Worm (Caenorhabditis elegans) whole organism, L4 larva: ENCODE results near the gene C18F10.2.

ENCODE experiments used
- F37D6.2 ChIP-seq: sonication (generic microtip); optimal IDR thresholded peaks from 2 replicates; lab custom pipeline; 2016; ENCODE audit warnings: mild to moderate bottlenecking, missing genetic modification characterization, missing compliant biosample characterization
- F49E8.2 ChIP-seq: sonication (generic microtip); optimal IDR thresholded peaks from 2 replicates; lab custom pipeline; 2016; ENCODE audit warnings: missing compliant biosample characterization, mild to moderate bottlenecking, missing genetic modification characterization, borderline replicate concordance
- R02D3.7 ChIP-seq: fragments of 150-350 bp; sonication (generic microtip); optimal IDR thresholded peaks from 3 replicates; lab custom pipeline; 2014; ENCODE audit warnings: missing biosample characterization, missing genetic modification characterization
- T26A8.4 ChIP-seq: fragments of 200-800 bp; sonication (Bioruptor generic); IDR thresholded peaks from 2 replicates; pipeline ENCODE4 v1.3.6; 2022; ENCODE audit warnings: missing genetic modification characterization, missing compliant biosample characterization
- Y105C5A.15 ChIP-seq: fragments of 200-800 bp; sonication (Bioruptor generic); IDR thresholded peaks from 2 replicates; pipeline ENCODE4 v1.3.6; 2022; ENCODE audit warnings: missing genetic modification characterization, missing compliant biosample characterization
- Y48G9A.11 ChIP-seq: fragments of 200-800 bp; sonication (Bioruptor generic); IDR thresholded peaks from 2 replicates; pipeline ENCODE4 v1.3.6; 2022; ENCODE audit warnings: missing genetic modification reagents, missing genetic modification characterization, missing compliant biosample characterization
- Y75B8A.6 ChIP-seq: fragments of 200-800 bp; sonication (Bioruptor generic); IDR thresholded peaks from 2 replicates; pipeline ENCODE4 v1.3.6; 2022; ENCODE audit warnings: missing genetic modification reagents, missing genetic modification characterization, missing compliant biosample characterization
- ZK546.5 ChIP-seq, 2 experiments: sonication (generic microtip); optimal IDR thresholded peaks; 2 replicates each; lab custom pipeline; 2017; ENCODE audit warnings: missing biosample characterization in 2 of 2, missing genetic modification characterization in 2 of 2
- aly-2 ChIP-seq: sonication (generic microtip); optimal IDR thresholded peaks from 2 replicates; lab custom pipeline; 2018; ENCODE audit warnings: missing biosample characterization, missing genetic modification characterization
- ama-1 ChIP-seq: fragments of 150-350 bp; optimal IDR thresholded peaks from 2 replicates; lab custom pipeline; 2014; ENCODE audit warnings: inconsistent platforms, mixed read lengths
- arid-1 ChIP-seq: fragments of 200-800 bp; sonication (Bioruptor generic); conservative IDR thresholded peaks from 2 replicates; pipeline ENCODE4 v1.3.6; 2022; ENCODE audit warnings: missing genetic modification reagents, missing genetic modification characterization, missing compliant biosample characterization
- attf-4 ChIP-seq: sonication (generic microtip); optimal IDR thresholded peaks from 3 replicates; lab custom pipeline; 2017; ENCODE audit warnings: missing biosample characterization, missing genetic modification characterization
- ceh-44 ChIP-seq: fragments of 200-800 bp; sonication (Bioruptor generic); IDR thresholded peaks from 2 replicates; pipeline ENCODE4 v1.3.6; 2022; ENCODE audit warnings: missing genetic modification reagents, missing genetic modification characterization, missing compliant biosample characterization
- daf-12 ChIP-seq: fragments of 150-350 bp; optimal IDR thresholded peaks from 2 replicates; lab custom pipeline; 2014; ENCODE audit warnings: missing biosample characterization, missing genetic modification reagents, missing genetic modification characterization
- dmd-8 ChIP-seq: fragments of 200-800 bp; sonication (Bioruptor generic); IDR thresholded peaks from 2 replicates; pipeline ENCODE4 v1.3.6; 2022; ENCODE audit warnings: missing genetic modification characterization, missing compliant biosample characterization
- dmd-9 ChIP-seq: fragments of 200-800 bp; sonication (Bioruptor generic); IDR thresholded peaks from 2 replicates; pipeline ENCODE4 v1.3.6; 2022; ENCODE audit warnings: missing genetic modification reagents, missing genetic modification characterization, missing compliant biosample characterization
- dpl-1 ChIP-seq: fragments of 150-350 bp; optimal IDR thresholded peaks from 2 replicates; lab custom pipeline; 2014; ENCODE audit warnings: missing biosample characterization, missing genetic modification reagents, missing genetic modification characterization
- duxl-1 ChIP-seq: sonication (generic microtip); optimal IDR thresholded peaks from 2 replicates; lab custom pipeline; 2016; ENCODE audit warnings: mild to moderate bottlenecking, missing genetic modification characterization, moderate library complexity, missing compliant biosample characterization; ENCODE audit not compliant: poor library complexity
- dve-1 ChIP-seq: sonication (generic microtip); optimal IDR thresholded peaks from 2 replicates; lab custom pipeline; 2017; ENCODE audit warnings: antibody characterized with exemption, mild to moderate bottlenecking, missing genetic modification characterization, missing compliant biosample characterization; ENCODE audit not compliant: insufficient read depth
- egl-27 ChIP-seq: sonication (generic microtip); optimal IDR thresholded peaks from 3 replicates; lab custom pipeline; 2017; ENCODE audit warnings: missing biosample characterization, missing genetic modification reagents, missing genetic modification characterization
- egl-43 ChIP-seq: fragments of 200-800 bp; sonication (Bioruptor generic); IDR thresholded peaks from 2 replicates; pipeline ENCODE4 v1.3.6; 2022; ENCODE audit warnings: missing genetic modification reagents, missing genetic modification characterization, missing compliant biosample characterization
- gei-8 ChIP-seq: fragments of 200-800 bp; sonication (Bioruptor generic); optimal IDR thresholded peaks from 2 replicates; lab custom pipeline; 2018; ENCODE audit warnings: mild to moderate bottlenecking, missing genetic modification characterization, missing compliant biosample characterization
- hlh-11 ChIP-seq: fragments of 200-800 bp; sonication (Bioruptor generic); optimal IDR thresholded peaks from 2 replicates; lab custom pipeline; 2018; ENCODE audit warnings: mild to moderate bottlenecking, missing genetic modification characterization, missing compliant biosample characterization
- hlh-30 ChIP-seq: sonication (generic microtip); optimal IDR thresholded peaks from 2 replicates; lab custom pipeline; 2017; ENCODE audit warnings: antibody characterized with exemption, mild to moderate bottlenecking, missing genetic modification characterization, missing compliant biosample characterization; ENCODE audit not compliant: insufficient read depth
- jun-1 ChIP-seq: fragments of 150-350 bp; optimal IDR thresholded peaks from 2 replicates; lab custom pipeline; 2014; ENCODE audit warnings: missing biosample characterization, missing genetic modification reagents, missing genetic modification characterization
- lim-7 ChIP-seq: fragments of 200-800 bp; sonication (Bioruptor generic); IDR thresholded peaks from 2 replicates; pipeline ENCODE4 v1.3.6; 2022; ENCODE audit warnings: missing genetic modification characterization, missing compliant biosample characterization
- lin-1 ChIP-seq: fragments of 200-800 bp; sonication (Bioruptor generic); IDR thresholded peaks from 2 replicates; pipeline ENCODE4 v1.3.6; 2022; ENCODE audit warnings: missing genetic modification reagents, missing genetic modification characterization, missing compliant biosample characterization
- lin-15B ChIP-seq: fragments of 150-350 bp; sonication (generic microtip); optimal IDR thresholded peaks from 3 replicates; lab custom pipeline; 2014; ENCODE audit warnings: missing biosample characterization, missing genetic modification characterization
- lin-29 ChIP-seq: fragments of 200-800 bp; sonication (Bioruptor generic); IDR thresholded peaks from 2 replicates; pipeline ENCODE4 v1.3.6; 2022; ENCODE audit warnings: missing genetic modification reagents, missing genetic modification characterization, missing compliant biosample characterization
- mdl-1 ChIP-seq, 2 experiments: fragments of 150-350 bp in 1 of 2; sonication (generic microtip) in 1 of 2; optimal IDR thresholded peaks; 2 replicates each; lab custom pipeline; 2014 to 2017; ENCODE audit warnings: missing biosample characterization in 2 of 2, missing genetic modification characterization in 2 of 2
- mdt-29 ChIP-seq: fragments of 200-800 bp; sonication (Bioruptor generic); IDR thresholded peaks from 2 replicates; pipeline ENCODE4 v1.3.6; 2022; ENCODE audit warnings: missing genetic modification reagents, missing genetic modification characterization, missing compliant biosample characterization
- mep-1 ChIP-seq: fragments of 150-350 bp; sonication (generic microtip); optimal IDR thresholded peaks from 3 replicates; lab custom pipeline; 2014; ENCODE audit warnings: missing biosample characterization, missing genetic modification characterization
- mxl-2 ChIP-seq: fragments of 200-800 bp; sonication (Bioruptor generic); conservative IDR thresholded peaks from 2 replicates; pipeline ENCODE4 v1.3.6; 2022; ENCODE audit warnings: missing genetic modification reagents, missing genetic modification characterization, missing compliant biosample characterization
- nhr-10 ChIP-seq: fragments of 150-350 bp; optimal IDR thresholded peaks from 2 replicates; lab custom pipeline; 2014; ENCODE audit warnings: missing biosample characterization, missing genetic modification characterization
- nhr-102 ChIP-seq: sonication (generic microtip); optimal IDR thresholded peaks from 2 replicates; lab custom pipeline; 2016; ENCODE audit warnings: mild to moderate bottlenecking, missing genetic modification characterization, moderate library complexity, missing compliant biosample characterization
- nhr-28 ChIP-seq: fragments of 150-350 bp; optimal IDR thresholded peaks from 2 replicates; lab custom pipeline; 2014; ENCODE audit warnings: missing biosample characterization, missing genetic modification characterization
- nhr-77 ChIP-seq: fragments of 150-350 bp; optimal IDR thresholded peaks from 2 replicates; lab custom pipeline; 2014; ENCODE audit warnings: missing biosample characterization, missing genetic modification characterization
- php-3 ChIP-seq: fragments of 200-800 bp; sonication (Bioruptor generic); IDR thresholded peaks from 2 replicates; pipeline ENCODE4 v1.3.6; 2022; ENCODE audit warnings: missing genetic modification reagents, missing genetic modification characterization, missing compliant biosample characterization
- rbr-2 ChIP-seq: sonication (generic microtip); optimal IDR thresholded peaks from 2 replicates; lab custom pipeline; 2016; ENCODE audit warnings: missing genotype, missing genetic modification characterization, missing compliant biosample characterization
- set-16 ChIP-seq: fragments of 200-800 bp; sonication (Bioruptor generic); IDR thresholded peaks from 2 replicates; pipeline ENCODE4 v1.3.6; 2022; ENCODE audit warnings: missing genetic modification reagents, missing genetic modification characterization, missing compliant biosample characterization
- skn-1 ChIP-seq: fragments of 150-350 bp; optimal IDR thresholded peaks from 2 replicates; lab custom pipeline; 2014; ENCODE audit warnings: missing biosample characterization, missing genetic modification characterization
- snpc-1.2 ChIP-seq: fragments of 200-800 bp; sonication (Bioruptor generic); IDR thresholded peaks from 2 replicates; pipeline ENCODE4 v1.3.6; 2022; ENCODE audit warnings: missing genetic modification reagents, missing genetic modification characterization, missing compliant biosample characterization
- snpc-4 ChIP-seq: fragments of 150-350 bp; optimal IDR thresholded peaks from 2 replicates; lab custom pipeline; 2014; ENCODE audit warnings: missing biosample characterization, missing genetic modification characterization
- spr-3 ChIP-seq: fragments of 200-800 bp; sonication (Bioruptor generic); optimal IDR thresholded peaks from 2 replicates; lab custom pipeline; 2018; ENCODE audit warnings: mild to moderate bottlenecking, missing genetic modification characterization, missing compliant biosample characterization
- tag-97 ChIP-seq: fragments of 200-800 bp; sonication (Bioruptor generic); IDR thresholded peaks from 2 replicates; pipeline ENCODE4 v1.3.6; 2022; ENCODE audit warnings: missing genetic modification characterization, missing compliant biosample characterization
- tra-1 ChIP-seq: fragments of 200-800 bp; sonication (Bioruptor generic); IDR thresholded peaks from 2 replicates; pipeline ENCODE4 v1.3.6; 2022; ENCODE audit warnings: missing genetic modification reagents, missing genetic modification characterization, missing compliant biosample characterization
- unc-130 ChIP-seq: sonication (generic microtip); optimal IDR thresholded peaks from 2 replicates; lab custom pipeline; 2016; ENCODE audit warnings: missing genetic modification reagents, missing genetic modification characterization, missing compliant biosample characterization
- unc-62 ChIP-seq, 3 experiments: fragments of 150-350 bp in 1 of 3; sonication (generic microtip); optimal IDR thresholded peaks in 2 of 3; peaks in 1 of 3; 1 replicate in 1 of 3; 2 replicates in 2 of 3; lab custom pipeline; 2014 to 2017; ENCODE audit warnings: missing biosample characterization in 3 of 3, missing genetic modification characterization in 3 of 3, missing genetic modification reagents in 3 of 3, missing genotype in 1 of 3
- zfp-2 ChIP-seq: sonication (generic microtip); optimal IDR thresholded peaks from 2 replicates; lab custom pipeline; 2016; ENCODE audit warnings: mild to moderate bottlenecking, missing genetic modification characterization, missing compliant biosample characterization
- zip-11 ChIP-seq: fragments of 200-800 bp; sonication (Bioruptor generic); IDR thresholded peaks from 2 replicates; pipeline ENCODE4 v1.3.6; 2022; ENCODE audit warnings: missing genetic modification characterization, missing compliant biosample characterization
- zip-2 ChIP-seq: fragments of 150-350 bp; optimal IDR thresholded peaks from 2 replicates; lab custom pipeline; 2014; ENCODE audit warnings: missing biosample characterization, missing genetic modification characterization

C18F10.2 gene

DNA sequence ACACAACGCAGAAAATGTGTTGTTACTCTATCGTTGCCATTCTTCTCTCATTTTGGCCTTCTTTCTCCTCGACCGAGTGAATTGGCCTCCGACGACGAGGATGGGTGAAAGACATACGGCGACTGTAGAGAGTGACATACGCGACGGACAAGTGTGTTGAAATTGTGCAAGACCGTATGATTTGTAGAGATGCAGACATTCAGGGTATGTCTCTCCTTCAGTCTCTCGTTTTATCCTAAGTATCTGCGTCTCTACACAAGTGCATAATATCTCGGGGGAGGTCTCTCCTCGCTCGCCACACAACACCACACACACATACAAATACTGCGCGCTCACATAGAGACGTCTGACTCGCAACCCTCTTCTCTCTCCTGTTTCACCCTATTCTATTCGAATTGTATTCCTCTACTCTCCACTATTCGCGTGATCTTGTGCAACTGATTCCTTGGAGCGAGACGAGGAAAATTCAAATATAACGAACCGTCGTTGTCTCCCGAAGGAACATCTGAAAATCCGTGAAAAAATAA is 7.2 kb downstream of the C18F10.2 start, which contains the start of gene hmg-1.2:
Gene hmg-1.2, plus strand, starts transcription at position 311 of the 527 bp plus-strand sequence.
- peak; percentile 31; the same call in 1 of the 2 replicates for TF ChIP-seq set-16 (GFP tag; lab: Robert Waterston, UW)
- peak; percentile 84 for TF ChIP-seq mep-1 (tag; lab: Kevin White, UChicago)
- no peak for TF ChIP-seq snpc-4 (tag; lab: Kevin White, UChicago)
- TF ChIP-seq dmd-8, result peak; percentile 64; the same call in 1 of the 2 replicates
- no peak for TF ChIP-seq ZK546.5 (tag; optimal IDR thresholded peaks at IDR 0.05; lab: Kevin White, UChicago)
- TF ChIP-seq snpc-1.2 (GFP tag; lab: Robert Waterston, UW), result no peak
- TF ChIP-seq T26A8.4, result peak; percentile 84
- no peak for TF ChIP-seq mdt-29 (GFP tag; lab: Robert Waterston, UW)
- TF ChIP-seq zip-11 (GFP tag; lab: Robert Waterston, UW), result no peak
- peak; percentile 97 for TF ChIP-seq hlh-11 (tag; lab: Kevin White, UChicago)
- TF ChIP-seq arid-1 (GFP tag; lab: Robert Waterston, UW), result peak; percentile 77
- TF ChIP-seq F37D6.2 (tag; lab: Kevin White, UChicago), result peak; percentile 61
- TF ChIP-seq rbr-2 (tag; lab: Kevin White, UChicago), result peak; percentile 92
- TF ChIP-seq ama-1 (lab: Kevin White, UChicago), result peak; percentile 67
- TF ChIP-seq spr-3 (GFP tag; lab: Kevin White, UChicago), result peak; percentile 57
- TF ChIP-seq egl-43 (GFP tag; lab: Robert Waterston, UW), result no peak; the same call in 1 of the 2 replicates
- TF ChIP-seq Y105C5A.15 (GFP tag; lab: Robert Waterston, UW), result no peak
- 0 out of 2 replicates have a peak, but pooled peaks have one; percentile 11 for TF ChIP-seq php-3 (GFP tag; lab: Robert Waterston, UW)
- TF ChIP-seq daf-12 (tag; lab: Kevin White, UChicago), result no peak
- no peak for TF ChIP-seq lin-29 (GFP tag; lab: Robert Waterston, UW)
- TF ChIP-seq lim-7 (GFP tag; lab: Robert Waterston, UW), result no peak
- TF ChIP-seq dpl-1 (GFP tag; lab: Kevin White, UChicago), result peak; percentile 62
- no peak for TF ChIP-seq attf-4 (tag; lab: Kevin White, UChicago)
- no peak for TF ChIP-seq Y75B8A.6
- peak; percentile 30 for TF ChIP-seq gei-8 (GFP tag; lab: Kevin White, UChicago)
- peak; percentile 75 for TF ChIP-seq nhr-10 (tag; lab: Kevin White, UChicago)
- no peak for TF ChIP-seq tag-97 (GFP tag; lab: Robert Waterston, UW)
- TF ChIP-seq dve-1 (tag; lab: Kevin White, UChicago), result peak; percentile 84
- no peak for TF ChIP-seq ceh-44 (GFP tag; lab: Robert Waterston, UW)
- TF ChIP-seq egl-27 (tag; lab: Kevin White, UChicago), result no peak
- TF ChIP-seq zip-2 (tag; lab: Kevin White, UChicago), result no peak
- peak; percentile 60 for TF ChIP-seq jun-1 (tag; lab: Kevin White, UChicago)
- TF ChIP-seq hlh-30, result peak; percentile 93
- peak; percentile 47 for TF ChIP-seq nhr-77
- TF ChIP-seq nhr-102, result peak; percentile 43
- 0 out of 2 replicates have a peak, but pooled peaks have one; percentile 58 for TF ChIP-seq tra-1 (GFP tag; lab: Robert Waterston, UW)
- TF ChIP-seq lin-15B, result no peak
- TF ChIP-seq unc-62 (GFP tag; optimal IDR thresholded peaks at IDR 0.05 in 1 of 2; lab: Kevin White, UChicago), result peak in 1 of 2 experiments; percentile 99
- TF ChIP-seq unc-62 (tag; optimal IDR thresholded peaks at IDR 0.05; lab: Kevin White, UChicago), result no peak
- no peak for TF ChIP-seq mxl-2
- no peak for TF ChIP-seq zfp-2 (tag; lab: Kevin White, UChicago)
- TF ChIP-seq F49E8.2 (tag; lab: Kevin White, UChicago), result no peak
- no peak for TF ChIP-seq aly-2 (tag; lab: Kevin White, UChicago)
- TF ChIP-seq nhr-28, result peak; percentile 88
- peak; percentile 33; the same call in 1 of the 2 replicates for TF ChIP-seq lin-1 (GFP tag; lab: Robert Waterston, UW)
- TF ChIP-seq Y48G9A.11 (GFP tag; lab: Robert Waterston, UW), result no peak
- no peak for TF ChIP-seq skn-1 (tag; lab: Kevin White, UChicago)
- TF ChIP-seq dmd-9 (GFP tag; lab: Robert Waterston, UW), result no peak
- TF ChIP-seq duxl-1 (tag; lab: Kevin White, UChicago), result no peak
- TF ChIP-seq R02D3.7, result no peak
- TF ChIP-seq mdl-1 (tag; optimal IDR thresholded peaks at IDR 0.05; lab: Kevin White, UChicago), result peak; percentile 83 to 87
- no peak for TF ChIP-seq unc-130 (GFP tag; lab: Kevin White, UChicago)
